Worm (Caenorhabditis elegans) whole organism, late embryonic: ENCODE data around the gene ptrg-1.

Experiments
- K02D7.2 ChIP-seq: sonication (generic microtip); optimal IDR thresholded peaks from 2 replicates; lab custom pipeline; 2017; ENCODE audit warnings: mild to moderate bottlenecking, missing genetic modification characterization, missing compliant biosample characterization
- Y22D7AL.16 ChIP-seq: sonication (generic microtip); optimal IDR thresholded peaks from 2 replicates; lab custom pipeline; 2016; ENCODE audit warnings: missing genetic modification characterization, missing compliant biosample characterization
- ceh-14 ChIP-seq: sonication (generic microtip); optimal IDR thresholded peaks from 2 replicates; lab custom pipeline; 2016; ENCODE audit warnings: missing genotype, missing genetic modification characterization, missing compliant biosample characterization
- ceh-2 ChIP-seq: sonication (generic microtip); optimal IDR thresholded peaks from 2 replicates; lab custom pipeline; 2016; ENCODE audit warnings: missing genotype, missing genetic modification characterization, missing compliant biosample characterization
- ceh-31 ChIP-seq: sonication (generic microtip); optimal IDR thresholded peaks from 2 replicates; lab custom pipeline; 2016; ENCODE audit warnings: missing genetic modification characterization, missing compliant biosample characterization
- ceh-34 ChIP-seq: sonication (generic microtip); optimal IDR thresholded peaks from 2 replicates; lab custom pipeline; 2016; ENCODE audit warnings: mild to moderate bottlenecking, missing genetic modification characterization, missing compliant biosample characterization
- ceh-48 ChIP-seq: sonication (generic microtip); optimal IDR thresholded peaks from 2 replicates; lab custom pipeline; 2016; ENCODE audit warnings: missing genetic modification characterization, inconsistent platforms, missing compliant biosample characterization
- ceh-6 ChIP-seq: fragments of 200-800 bp; sonication (Bioruptor generic); optimal IDR thresholded peaks from 2 replicates; lab custom pipeline; 2018; ENCODE audit warnings: mild to moderate bottlenecking, missing genetic modification characterization, missing compliant biosample characterization
- elt-2 ChIP-seq: sonication (generic microtip); optimal IDR thresholded peaks from 2 replicates; lab custom pipeline; 2016; ENCODE audit warnings: missing genetic modification reagents, missing genetic modification characterization, missing compliant biosample characterization
- fax-1 ChIP-seq: sonication (generic microtip); optimal IDR thresholded peaks from 2 replicates; lab custom pipeline; 2016; ENCODE audit warnings: missing genotype, missing genetic modification characterization, missing compliant biosample characterization
- fkh-10 ChIP-seq: fragments of 150-350 bp; optimal IDR thresholded peaks from 2 replicates; lab custom pipeline; 2014; ENCODE audit warnings: missing biosample characterization, missing genetic modification reagents, missing genetic modification characterization
- hlh-30 ChIP-seq: sonication (generic microtip); optimal IDR thresholded peaks from 2 replicates; lab custom pipeline; 2017; ENCODE audit warnings: antibody characterized with exemption, missing genetic modification characterization, missing compliant biosample characterization; ENCODE audit not compliant: insufficient read depth
- hlh-6 ChIP-seq: sonication (generic microtip); optimal IDR thresholded peaks from 2 replicates; lab custom pipeline; 2016; ENCODE audit warnings: missing genotype, missing genetic modification characterization, missing compliant biosample characterization
- lin-11 ChIP-seq: fragments of 200-800 bp; sonication (Bioruptor generic); optimal IDR thresholded peaks from 2 replicates; lab custom pipeline; 2018; ENCODE audit warnings: mild to moderate bottlenecking, missing genetic modification characterization, missing compliant biosample characterization
- nfya-1 ChIP-seq: sonication (generic microtip); optimal IDR thresholded peaks from 2 replicates; lab custom pipeline; 2017; ENCODE audit warnings: missing genetic modification characterization, mild to moderate bottlenecking, missing compliant biosample characterization, antibody characterized with exemption, moderate library complexity
- odd-2 ChIP-seq: sonication (generic microtip); optimal IDR thresholded peaks from 2 replicates; lab custom pipeline; 2017; ENCODE audit warnings: antibody characterized with exemption, mild to moderate bottlenecking, missing genetic modification characterization, missing compliant biosample characterization
- pag-3 ChIP-seq: sonication (generic microtip); optimal IDR thresholded peaks from 2 replicates; lab custom pipeline; 2016; ENCODE audit warnings: missing compliant biosample characterization, missing genetic modification characterization, borderline replicate concordance
- pat-9 ChIP-seq: fragments of 200-800 bp; sonication (Bioruptor generic); optimal IDR thresholded peaks from 2 replicates; lab custom pipeline; 2018; ENCODE audit warnings: mild to moderate bottlenecking, missing genetic modification characterization, moderate library complexity, missing compliant biosample characterization
- pha-4 ChIP-seq: fragments of 150-350 bp; optimal IDR thresholded peaks from 2 replicates; lab custom pipeline; 2018; ENCODE audit warnings: missing biosample characterization, missing genetic modification reagents, missing genetic modification characterization
- tbx-2 ChIP-seq: sonication (generic microtip); optimal IDR thresholded peaks from 2 replicates; lab custom pipeline; 2016; ENCODE audit warnings: missing genetic modification characterization, missing compliant biosample characterization
- ttx-3 ChIP-seq: sonication (generic microtip); optimal IDR thresholded peaks from 2 replicates; lab custom pipeline; 2016; ENCODE audit warnings: missing genetic modification reagents, missing genetic modification characterization, missing compliant biosample characterization
- unc-42 ChIP-seq: sonication (generic microtip); optimal IDR thresholded peaks from 2 replicates; lab custom pipeline; 2016; ENCODE audit warnings: missing genotype, missing genetic modification characterization, missing compliant biosample characterization
- unc-55 ChIP-seq: sonication (generic microtip); optimal IDR thresholded peaks from 2 replicates; lab custom pipeline; 2017; ENCODE audit warnings: missing biosample characterization, missing genetic modification reagents, missing genetic modification characterization
- unc-86 ChIP-seq: sonication (generic microtip); optimal IDR thresholded peaks from 2 replicates; lab custom pipeline; 2016; ENCODE audit warnings: missing genetic modification characterization, missing compliant biosample characterization
- ztf-16 ChIP-seq: sonication (generic microtip); optimal IDR thresholded peaks from 2 replicates; lab custom pipeline; 2017; ENCODE audit warnings: missing genetic modification characterization, missing compliant biosample characterization

ptrg-1 gene

DNA sequence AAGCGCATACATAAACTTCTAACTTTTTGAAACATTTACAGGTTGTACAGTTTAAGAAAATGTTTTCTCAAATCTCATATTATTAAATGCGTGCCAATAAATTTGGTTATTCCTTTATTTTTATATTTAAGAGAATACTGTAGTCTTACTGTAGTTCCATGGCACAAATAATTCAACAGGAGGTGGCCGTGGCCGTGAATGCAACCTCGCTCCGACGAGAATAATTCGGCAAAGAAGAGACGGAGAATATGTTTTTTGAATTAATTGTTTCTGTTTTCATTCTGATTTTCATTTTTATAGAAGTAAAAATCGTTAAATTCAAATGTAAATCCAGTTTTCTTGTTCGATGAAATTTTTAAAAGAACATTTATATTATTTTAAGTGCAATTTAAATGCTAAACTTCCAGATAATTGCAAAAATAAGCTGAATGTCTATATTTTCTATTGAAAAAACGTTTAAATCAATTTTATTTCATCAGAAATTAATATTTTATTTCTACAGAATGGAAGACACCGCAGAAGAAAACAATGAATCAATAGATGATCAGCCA, 3.1 kb upstream of the ptrg-1 start, which contains the start of gene gon-4:
TSS of gene gon-4 (plus strand) at position 501 of the 551 bp plus-strand sequence.
- TF ChIP-seq ceh-2 (tag; lab: Kevin White, UChicago) (peak; percentile 28), ttx-3 (tag; lab: Kevin White, UChicago) (no peak), ceh-31 (tag; lab: Kevin White, UChicago) (peak; percentile 19)

DNA sequence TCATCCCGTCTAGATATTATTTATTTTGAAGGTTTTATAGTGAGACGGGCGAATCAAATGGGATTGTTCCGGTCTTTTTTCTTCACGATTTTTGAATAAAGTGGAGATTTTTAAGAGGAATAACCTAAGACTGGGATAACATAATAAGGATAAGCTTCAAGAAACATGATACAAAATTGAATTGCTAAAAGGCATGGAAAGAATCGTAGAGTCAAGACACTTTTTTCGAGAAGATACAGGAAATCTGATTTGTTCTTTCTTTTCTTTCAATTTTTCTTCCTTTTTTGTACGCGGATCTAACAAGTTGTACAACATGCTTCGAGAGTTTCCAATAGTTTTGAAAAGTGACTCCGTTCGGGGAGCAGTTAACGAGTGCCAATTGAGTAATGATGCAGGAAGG, 2.7 kb downstream of the ptrg-1 start:
- TF ChIP-seq ceh-48: no peak
- TF ChIP-seq unc-42 (tag; lab: Kevin White, UChicago): peak; percentile 82

DNA sequence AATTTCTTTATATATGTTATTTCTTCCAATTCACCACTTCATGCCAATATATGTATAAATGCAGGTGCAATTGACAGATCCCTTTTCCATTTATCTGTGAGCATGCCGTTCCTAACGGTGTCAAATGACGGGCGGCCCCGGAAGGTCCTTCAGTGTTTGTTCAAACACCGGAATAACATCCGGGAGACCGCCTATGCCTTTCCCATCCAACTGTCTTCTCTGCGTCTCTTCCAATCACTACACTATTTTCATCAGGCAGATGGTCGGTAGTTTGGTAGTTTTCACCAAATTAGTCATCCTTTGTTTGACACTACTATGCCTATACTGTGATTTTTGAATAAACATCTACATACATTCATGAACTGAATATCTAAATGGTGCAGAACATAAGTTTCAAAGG, 3.7 kb downstream of the ptrg-1 start:
- TF ChIP-seq pag-3 (tag; lab: Kevin White, UChicago) (no peak), ceh-34 (peak; percentile 52)

DNA sequence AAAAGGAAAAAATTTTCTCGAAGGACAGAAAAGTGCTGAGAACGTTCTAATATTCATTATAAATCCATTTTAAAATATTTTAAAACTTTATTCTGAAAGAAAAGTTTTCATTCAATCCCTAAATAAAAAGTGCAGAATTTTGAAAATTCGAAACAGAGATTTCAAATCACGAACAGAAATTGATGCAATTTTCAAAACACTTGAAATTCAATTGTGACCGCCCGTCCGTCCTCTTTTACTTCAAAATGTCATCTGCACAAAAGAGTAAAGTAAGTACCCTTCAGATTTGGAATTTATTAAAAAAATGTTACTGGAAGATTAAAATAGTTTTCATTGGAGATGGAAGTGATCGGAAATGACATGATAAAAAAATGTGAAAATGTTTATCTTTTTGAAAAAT, 5.7 kb downstream of the ptrg-1 start:
- TF ChIP-seq odd-2 (no peak), ceh-14 (no peak), unc-42 (tag; lab: Kevin White, UChicago) (peak; percentile 34)

DNA sequence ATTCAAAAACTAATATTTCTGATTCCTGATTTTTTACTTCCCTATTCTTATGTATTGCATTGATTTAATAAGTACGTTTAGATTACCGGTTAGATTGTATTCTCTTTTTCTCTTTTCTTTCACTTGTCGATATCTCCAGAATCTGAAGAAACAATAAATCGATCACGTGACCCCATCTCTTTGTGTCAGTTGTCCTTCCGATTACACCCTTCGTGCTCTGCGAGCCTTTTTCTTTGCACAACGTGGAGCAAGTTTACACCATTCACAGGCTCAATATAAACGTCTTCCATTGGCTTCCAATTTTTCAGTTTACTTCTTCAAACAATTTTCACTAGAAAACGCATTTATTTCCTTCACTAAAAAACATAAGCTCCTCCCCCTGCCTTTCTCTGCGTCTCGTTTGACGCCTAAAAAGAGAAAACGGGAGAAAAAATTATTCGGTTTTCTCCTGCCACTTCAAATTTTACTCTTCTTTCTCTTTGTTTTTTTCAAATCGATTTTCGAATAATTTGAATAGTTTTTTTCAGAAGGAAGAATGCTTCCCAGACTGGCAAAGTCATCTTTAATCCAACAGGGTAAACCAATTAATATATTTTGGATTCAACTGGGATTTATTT, 14.0 kb downstream of the ptrg-1 start, which contains the start of gene gta-1:
TSS of gene gta-1 (plus strand) at position 528 of the 617 bp plus-strand sequence.
- peak; percentile 70 for TF ChIP-seq unc-55
- peak; percentile 83 for TF ChIP-seq hlh-30 (tag; lab: Kevin White, UChicago)
- no peak for TF ChIP-seq Y22D7AL.16 (tag; lab: Kevin White, UChicago)

DNA sequence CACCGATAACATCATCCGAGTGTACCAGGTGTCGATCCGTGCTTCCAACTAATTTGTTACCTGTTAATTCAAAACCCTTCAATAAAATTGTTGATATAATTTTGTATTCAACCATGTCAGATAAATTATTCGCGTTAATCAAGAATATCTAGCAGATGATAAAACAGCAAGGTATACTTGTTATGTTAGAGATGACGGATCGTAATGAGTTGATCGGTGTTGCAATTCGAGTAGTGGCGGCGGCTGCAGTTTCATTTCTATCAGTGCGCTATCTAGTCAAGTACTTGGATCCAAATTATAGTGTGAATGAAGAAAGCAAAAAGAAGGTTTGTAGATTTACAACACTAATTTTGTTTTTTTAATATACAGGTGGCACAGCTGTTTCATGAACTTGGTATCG, 16.5 kb downstream of the ptrg-1 start, which contains the start of gene mspn-1:
TSS of gene mspn-1 (plus strand) at position 190 of the 400 bp plus-strand sequence.
- TF ChIP-seq ceh-2 (tag; lab: Kevin White, UChicago): no peak
- TF ChIP-seq elt-2 (tag; lab: Kevin White, UChicago): no peak
- no peak for TF ChIP-seq tbx-2
- TF ChIP-seq pha-4 (tag; lab: Kevin White, UChicago): no peak
- TF ChIP-seq hlh-30 (tag; lab: Kevin White, UChicago): no peak
- no peak for TF ChIP-seq fkh-10 (GFP tag; lab: Kevin White, UChicago)
- no peak for TF ChIP-seq lin-11 (tag; lab: Kevin White, UChicago)
- TF ChIP-seq hlh-6 (tag; lab: Kevin White, UChicago): no peak
- no peak for TF ChIP-seq ztf-16 (tag; lab: Kevin White, UChicago)
- TF ChIP-seq pat-9 (tag; lab: Kevin White, UChicago): no peak
- no peak for TF ChIP-seq K02D7.2 (tag; lab: Kevin White, UChicago)
- no peak for TF ChIP-seq ceh-14
- TF ChIP-seq unc-86 (tag; lab: Kevin White, UChicago): no peak

DNA sequence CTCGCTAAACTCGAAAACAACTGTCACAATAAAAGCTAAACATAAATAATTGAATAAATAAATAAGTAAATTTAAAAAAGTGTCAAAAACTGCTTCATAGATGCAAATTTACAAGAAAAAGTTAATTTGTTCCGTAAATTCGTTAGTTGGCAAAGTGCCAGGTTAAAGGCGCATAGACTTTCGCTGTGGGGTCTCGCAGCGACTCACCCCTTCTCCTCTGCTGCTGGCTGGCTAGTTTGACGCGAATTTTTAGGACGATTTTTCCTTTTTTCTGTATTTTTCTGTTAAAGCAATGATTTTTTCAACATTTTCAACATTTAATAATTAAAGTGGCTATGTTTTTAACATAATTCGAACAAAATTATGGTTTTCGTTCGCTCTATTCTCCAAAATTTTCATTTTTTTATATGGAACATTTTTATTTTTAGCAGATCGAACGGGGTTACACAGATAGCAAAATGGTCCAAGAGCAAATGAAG, 18.0 kb downstream of the ptrg-1 start, which contains the start of gene rack-1:
TSS of gene rack-1 (plus strand) at position 429 of the 479 bp plus-strand sequence.
- TF ChIP-seq fax-1 (tag; lab: Kevin White, UChicago) (peak; percentile 3), ceh-31 (tag; lab: Kevin White, UChicago) (peak; percentile 11), nfya-1 (peak; percentile 20), unc-42 (tag; lab: Kevin White, UChicago) (peak; percentile 66), ceh-6 (GFP tag; lab: Kevin White, UChicago) (no peak)
